Worm (Caenorhabditis elegans) whole organism, L4 larva: ENCODE data around the gene F59E11.5.

ENCODE experiments used
- F26F4.8 ChIP-seq: fragments of 200-800 bp; sonication (Bioruptor generic); conservative IDR thresholded peaks from 2 replicates; pipeline ENCODE4 v1.3.6; 2022; ENCODE audit warnings: missing genetic modification characterization, missing compliant biosample characterization
- F37D6.2 ChIP-seq: sonication (generic microtip); optimal IDR thresholded peaks from 2 replicates; lab custom pipeline; 2016; ENCODE audit warnings: mild to moderate bottlenecking, missing genetic modification characterization, missing compliant biosample characterization
- R02D3.7 ChIP-seq: fragments of 150-350 bp; sonication (generic microtip); optimal IDR thresholded peaks from 3 replicates; lab custom pipeline; 2014; ENCODE audit warnings: missing biosample characterization, missing genetic modification characterization
- Y48G9A.11 ChIP-seq: fragments of 200-800 bp; sonication (Bioruptor generic); IDR thresholded peaks from 2 replicates; pipeline ENCODE4 v1.3.6; 2022; ENCODE audit warnings: missing genetic modification reagents, missing genetic modification characterization, missing compliant biosample characterization
- Y5F2A.4 ChIP-seq: fragments of 200-800 bp; sonication (Bioruptor generic); optimal IDR thresholded peaks from 2 replicates; lab custom pipeline; 2018; ENCODE audit warnings: mild to moderate bottlenecking, missing genetic modification characterization, missing compliant biosample characterization
- Y75B8A.6 ChIP-seq: fragments of 200-800 bp; sonication (Bioruptor generic); IDR thresholded peaks from 2 replicates; pipeline ENCODE4 v1.3.6; 2022; ENCODE audit warnings: missing genetic modification reagents, missing genetic modification characterization, missing compliant biosample characterization
- ZK546.5 ChIP-seq, 2 experiments: sonication (generic microtip); optimal IDR thresholded peaks; 2 replicates each; lab custom pipeline; 2017; ENCODE audit warnings: missing biosample characterization in 2 of 2, missing genetic modification characterization in 2 of 2
- aly-2 ChIP-seq: sonication (generic microtip); optimal IDR thresholded peaks from 2 replicates; lab custom pipeline; 2018; ENCODE audit warnings: missing biosample characterization, missing genetic modification characterization
- arid-1 ChIP-seq: fragments of 200-800 bp; sonication (Bioruptor generic); conservative IDR thresholded peaks from 2 replicates; pipeline ENCODE4 v1.3.6; 2022; ENCODE audit warnings: missing genetic modification reagents, missing genetic modification characterization, missing compliant biosample characterization
- attf-4 ChIP-seq: sonication (generic microtip); optimal IDR thresholded peaks from 3 replicates; lab custom pipeline; 2017; ENCODE audit warnings: missing biosample characterization, missing genetic modification characterization
- cey-2 ChIP-seq: sonication (generic microtip); optimal IDR thresholded peaks from 3 replicates; lab custom pipeline; 2017; ENCODE audit warnings: missing genetic modification characterization, mild to moderate bottlenecking, missing compliant biosample characterization, antibody characterized with exemption, borderline replicate concordance; ENCODE audit not compliant: insufficient read depth
- daf-12 ChIP-seq: fragments of 150-350 bp; optimal IDR thresholded peaks from 2 replicates; lab custom pipeline; 2014; ENCODE audit warnings: missing biosample characterization, missing genetic modification reagents, missing genetic modification characterization
- daf-16 ChIP-seq, 3 experiments: sonication (generic microtip); optimal IDR thresholded peaks; 2 replicates each; lab custom pipeline; 2016 to 2017; ENCODE audit warnings: missing genetic modification characterization in 3 of 3, missing genetic modification reagents in 3 of 3, mild to moderate bottlenecking in 2 of 3, missing compliant biosample characterization in 2 of 3, missing biosample characterization in 1 of 3, moderate library complexity in 1 of 3
- daf-19 ChIP-seq: fragments of 200-800 bp; sonication (Bioruptor generic); conservative IDR thresholded peaks from 2 replicates; pipeline ENCODE4 v1.3.6; 2022; ENCODE audit warnings: missing genetic modification characterization, missing compliant biosample characterization
- fos-1 ChIP-seq: fragments of 150-350 bp; optimal IDR thresholded peaks from 2 replicates; lab custom pipeline; 2014; ENCODE audit warnings: missing biosample characterization, missing genetic modification characterization
- lin-1 ChIP-seq: fragments of 200-800 bp; sonication (Bioruptor generic); IDR thresholded peaks from 2 replicates; pipeline ENCODE4 v1.3.6; 2022; ENCODE audit warnings: missing genetic modification reagents, missing genetic modification characterization, missing compliant biosample characterization
- lin-15B ChIP-seq: fragments of 150-350 bp; sonication (generic microtip); optimal IDR thresholded peaks from 3 replicates; lab custom pipeline; 2014; ENCODE audit warnings: missing biosample characterization, missing genetic modification characterization
- lin-38 ChIP-seq: fragments of 200-800 bp; sonication (Bioruptor generic); IDR thresholded peaks from 2 replicates; pipeline ENCODE4 v1.3.6; 2022; ENCODE audit warnings: missing genetic modification reagents, missing genetic modification characterization, missing compliant biosample characterization
- mdt-29 ChIP-seq: fragments of 200-800 bp; sonication (Bioruptor generic); IDR thresholded peaks from 2 replicates; pipeline ENCODE4 v1.3.6; 2022; ENCODE audit warnings: missing genetic modification reagents, missing genetic modification characterization, missing compliant biosample characterization
- mxl-2 ChIP-seq: fragments of 200-800 bp; sonication (Bioruptor generic); conservative IDR thresholded peaks from 2 replicates; pipeline ENCODE4 v1.3.6; 2022; ENCODE audit warnings: missing genetic modification reagents, missing genetic modification characterization, missing compliant biosample characterization
- mxl-3 ChIP-seq: fragments of 200-800 bp; sonication (Bioruptor generic); optimal IDR thresholded peaks from 2 replicates; lab custom pipeline; 2018; ENCODE audit warnings: mild to moderate bottlenecking, missing genetic modification characterization, missing compliant biosample characterization
- nhr-10 ChIP-seq: fragments of 150-350 bp; optimal IDR thresholded peaks from 2 replicates; lab custom pipeline; 2014; ENCODE audit warnings: missing biosample characterization, missing genetic modification characterization
- nhr-25 ChIP-seq: sonication (generic microtip); optimal IDR thresholded peaks from 2 replicates; lab custom pipeline; 2017; ENCODE audit warnings: missing genetic modification characterization, mild to moderate bottlenecking, missing compliant biosample characterization, antibody characterized with exemption, moderate library complexity, borderline replicate concordance; ENCODE audit not compliant: insufficient read depth
- nhr-42 ChIP-seq: fragments of 200-800 bp; sonication (Bioruptor generic); IDR thresholded peaks from 2 replicates; pipeline ENCODE4 v1.3.6; 2022; ENCODE audit warnings: missing genetic modification characterization, missing compliant biosample characterization
- nhr-76 ChIP-seq: fragments of 150-350 bp; optimal IDR thresholded peaks from 2 replicates; lab custom pipeline; 2014; ENCODE audit warnings: missing biosample characterization, missing genetic modification characterization
- pha-4 ChIP-seq, 2 experiments: fragments of 150-350 bp in 1 of 2; fragments of 200-800 bp in 1 of 2; sonication (Bioruptor generic) in 1 of 2; IDR thresholded peaks in 1 of 2; optimal IDR thresholded peaks in 1 of 2; 2 replicates each; pipeline versions ENCODE4 v1.3.6 to Lab custom; 2014 to 2022; ENCODE audit warnings: missing genetic modification characterization in 2 of 2, missing genetic modification reagents in 2 of 2, missing biosample characterization in 1 of 2, missing compliant biosample characterization in 1 of 2
- php-3 ChIP-seq: fragments of 200-800 bp; sonication (Bioruptor generic); IDR thresholded peaks from 2 replicates; pipeline ENCODE4 v1.3.6; 2022; ENCODE audit warnings: missing genetic modification reagents, missing genetic modification characterization, missing compliant biosample characterization
- pqm-1 ChIP-seq: sonication (generic microtip); optimal IDR thresholded peaks from 2 replicates; lab custom pipeline; 2017; ENCODE audit warnings: missing biosample characterization, missing genetic modification characterization
- sdz-12 ChIP-seq: fragments of 200-800 bp; sonication (Bioruptor generic); optimal IDR thresholded peaks from 2 replicates; lab custom pipeline; 2018; ENCODE audit warnings: mild to moderate bottlenecking, missing genetic modification characterization, missing compliant biosample characterization
- skn-1 ChIP-seq: fragments of 150-350 bp; optimal IDR thresholded peaks from 2 replicates; lab custom pipeline; 2014; ENCODE audit warnings: missing biosample characterization, missing genetic modification characterization
- snpc-4 ChIP-seq: fragments of 150-350 bp; optimal IDR thresholded peaks from 2 replicates; lab custom pipeline; 2014; ENCODE audit warnings: missing biosample characterization, missing genetic modification characterization
- tra-1 ChIP-seq: fragments of 200-800 bp; sonication (Bioruptor generic); IDR thresholded peaks from 2 replicates; pipeline ENCODE4 v1.3.6; 2022; ENCODE audit warnings: missing genetic modification reagents, missing genetic modification characterization, missing compliant biosample characterization
- unc-62 ChIP-seq, 3 experiments: fragments of 150-350 bp in 1 of 3; sonication (generic microtip); optimal IDR thresholded peaks in 2 of 3; peaks in 1 of 3; 1 replicate in 1 of 3; 2 replicates in 2 of 3; lab custom pipeline; 2014 to 2017; ENCODE audit warnings: missing biosample characterization in 3 of 3, missing genetic modification characterization in 3 of 3, missing genetic modification reagents in 3 of 3, missing genotype in 1 of 3
- zag-1 ChIP-seq: fragments of 150-350 bp; optimal IDR thresholded peaks from 2 replicates; lab custom pipeline; 2014; ENCODE audit warnings: missing biosample characterization, missing genetic modification characterization
- zfp-3 ChIP-seq: fragments of 200-800 bp; sonication (Bioruptor generic); conservative IDR thresholded peaks from 2 replicates; pipeline ENCODE4 v1.3.6; 2022; ENCODE audit warnings: missing genetic modification reagents, missing genetic modification characterization, missing compliant biosample characterization
- zip-2 ChIP-seq: fragments of 150-350 bp; optimal IDR thresholded peaks from 2 replicates; lab custom pipeline; 2014; ENCODE audit warnings: missing biosample characterization, missing genetic modification characterization

Gene F59E11.5

DNA sequence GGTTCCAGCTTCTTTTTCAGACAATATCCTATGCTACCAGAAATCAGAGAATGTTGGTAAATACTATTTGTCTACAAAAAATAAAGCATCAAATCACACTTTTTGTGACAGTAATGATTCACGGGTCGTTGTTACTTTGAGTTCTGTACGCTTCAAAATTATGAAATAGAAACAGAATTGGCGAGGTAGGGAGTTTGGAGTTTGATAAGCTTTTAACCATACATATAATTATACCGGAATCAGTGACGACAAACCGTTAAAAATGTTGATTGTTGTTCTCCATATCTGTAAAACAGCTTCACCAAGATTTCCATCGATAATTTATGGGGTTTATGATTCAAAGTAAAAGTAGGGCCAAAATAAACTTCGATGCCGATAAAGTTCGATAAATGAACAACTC is 17.0 kb upstream of the F59E11.5 start:
- TF ChIP-seq nhr-10 (tag; lab: Kevin White, UChicago) (no peak), mdt-29 (no peak), Y5F2A.4 (GFP tag; lab: Kevin White, UChicago) (no peak), tra-1 (GFP tag; lab: Robert Waterston, UW) (no peak), php-3 (GFP tag; lab: Robert Waterston, UW) (0 out of 2 replicates have a peak, but pooled peaks have one; percentile 14), skn-1 (tag; lab: Kevin White, UChicago) (no peak), zfp-3 (GFP tag; lab: Robert Waterston, UW) (no peak), pqm-1 (tag; lab: Kevin White, UChicago) (peak; percentile 46), nhr-76 (no peak), Y48G9A.11 (GFP tag; lab: Robert Waterston, UW) (no peak), daf-16 (GFP tag; optimal IDR thresholded peaks at IDR 0.05; lab: Kevin White, UChicago) (no peak), daf-16 (tag; optimal IDR thresholded peaks at IDR 0.05; lab: Kevin White, UChicago) (peak; percentile 66), lin-38 (GFP tag; lab: Robert Waterston, UW) (no peak), daf-19 (no peak), snpc-4 (tag; lab: Kevin White, UChicago) (no peak), cey-2 (tag; lab: Kevin White, UChicago) (no peak), F26F4.8 (no peak)

DNA sequence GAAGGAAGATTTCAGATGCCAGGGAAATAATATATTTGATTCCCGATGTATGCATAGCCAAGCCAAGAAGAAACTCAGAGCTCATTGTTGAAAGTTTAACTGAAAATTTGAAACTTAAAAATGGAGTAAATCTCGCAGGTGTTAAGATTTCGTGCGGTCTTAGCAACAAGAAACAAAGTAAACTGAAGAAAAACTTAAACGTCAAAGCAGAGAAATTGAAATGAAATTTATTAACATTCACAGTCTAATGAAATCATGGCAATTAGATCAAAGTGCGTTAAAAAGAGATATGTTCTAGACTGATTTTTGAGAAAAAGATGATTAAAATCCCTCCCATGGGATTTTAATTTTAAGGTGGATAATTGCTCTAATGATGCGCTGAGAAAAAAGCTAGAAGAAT is 14.1 kb upstream of the F59E11.5 start, which contains the start of gene str-84:
TSS of gene str-84 (minus strand) at position 101 of the 400 bp plus-strand sequence.
- TF ChIP-seq nhr-25 (no peak), arid-1 (no peak), ZK546.5 (tag; optimal IDR thresholded peaks at IDR 0.05; lab: Kevin White, UChicago) (no peak), lin-15B (tag; lab: Kevin White, UChicago) (no peak), daf-12 (no peak), pha-4 (GFP tag; IDR thresholded peaks at IDR 0.05; lab: Robert Waterston, UW) (no peak), pha-4 (tag; optimal IDR thresholded peaks at IDR 0.05; lab: Kevin White, UChicago) (no peak), nhr-42 (GFP tag; lab: Robert Waterston, UW) (no peak), aly-2 (no peak), sdz-12 (GFP tag; lab: Kevin White, UChicago) (no peak), nhr-76 (no peak), lin-1 (GFP tag; lab: Robert Waterston, UW) (no peak), attf-4 (tag; lab: Kevin White, UChicago) (no peak), mxl-3 (no peak), zip-2 (tag; lab: Kevin White, UChicago) (no peak), fos-1 (tag; lab: Kevin White, UChicago) (no peak)

DNA sequence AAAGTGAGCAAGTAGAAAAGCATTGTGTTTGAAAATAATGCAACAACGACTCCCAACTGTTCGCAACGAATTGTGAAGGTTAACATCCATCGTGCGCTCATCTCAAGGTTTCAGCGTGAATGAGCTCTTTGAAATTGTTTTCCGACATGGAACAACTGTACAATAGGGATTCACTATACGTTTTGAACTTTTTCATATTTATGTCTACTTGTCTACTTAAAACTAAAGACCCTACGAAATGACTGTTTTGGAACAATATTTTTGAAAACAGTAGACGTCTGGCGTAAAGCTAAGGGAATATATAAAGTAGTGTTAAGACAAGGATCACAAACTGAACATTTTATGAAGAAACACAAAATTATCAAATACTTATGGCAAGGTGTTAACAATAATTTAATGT is 11.3 kb upstream of the F59E11.5 start, which contains the start of gene str-86:
TSS of gene str-86 (minus strand) at position 101 of the 400 bp plus-strand sequence.
- no peak for TF ChIP-seq F37D6.2 (tag; lab: Kevin White, UChicago)
- no peak for TF ChIP-seq skn-1 (tag; lab: Kevin White, UChicago)
- no peak for TF ChIP-seq zag-1 (tag; lab: Kevin White, UChicago)
- TF ChIP-seq Y75B8A.6 (GFP tag; lab: Robert Waterston, UW) = no peak
- TF ChIP-seq mxl-2 (GFP tag; lab: Robert Waterston, UW) = no peak
- TF ChIP-seq nhr-76 = no peak
- no peak for TF ChIP-seq arid-1

DNA sequence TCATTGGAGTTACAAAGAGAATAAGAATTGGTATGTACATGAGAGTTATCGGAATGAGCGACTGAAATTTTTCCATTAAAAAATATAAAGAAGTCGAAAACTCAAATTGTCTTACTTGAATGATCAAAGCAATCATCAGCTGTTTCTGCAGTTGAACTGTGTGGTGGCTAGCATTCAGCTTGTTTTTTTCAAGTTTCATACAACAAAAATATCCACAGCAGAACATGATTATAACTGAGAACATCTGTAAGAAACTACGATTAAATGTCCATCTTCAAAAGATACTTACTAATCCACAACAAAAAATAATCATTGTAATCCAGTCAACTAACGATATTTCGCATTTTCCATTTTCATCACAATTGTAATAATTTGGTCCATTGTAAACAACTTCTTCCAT is 10.1 kb upstream of the F59E11.5 start:
- TF ChIP-seq unc-62 (GFP tag; optimal IDR thresholded peaks at IDR 0.05 in 1 of 2; lab: Kevin White, UChicago) = peak in 1 of 2 experiments; percentile 3
- no peak for TF ChIP-seq unc-62 (tag; optimal IDR thresholded peaks at IDR 0.05; lab: Kevin White, UChicago)
- no peak for TF ChIP-seq R02D3.7 (tag; lab: Kevin White, UChicago)
